Fruit fly (Drosophila melanogaster): ENCODE results near the gene CG34277.

The CG34277 gene

DNA sequence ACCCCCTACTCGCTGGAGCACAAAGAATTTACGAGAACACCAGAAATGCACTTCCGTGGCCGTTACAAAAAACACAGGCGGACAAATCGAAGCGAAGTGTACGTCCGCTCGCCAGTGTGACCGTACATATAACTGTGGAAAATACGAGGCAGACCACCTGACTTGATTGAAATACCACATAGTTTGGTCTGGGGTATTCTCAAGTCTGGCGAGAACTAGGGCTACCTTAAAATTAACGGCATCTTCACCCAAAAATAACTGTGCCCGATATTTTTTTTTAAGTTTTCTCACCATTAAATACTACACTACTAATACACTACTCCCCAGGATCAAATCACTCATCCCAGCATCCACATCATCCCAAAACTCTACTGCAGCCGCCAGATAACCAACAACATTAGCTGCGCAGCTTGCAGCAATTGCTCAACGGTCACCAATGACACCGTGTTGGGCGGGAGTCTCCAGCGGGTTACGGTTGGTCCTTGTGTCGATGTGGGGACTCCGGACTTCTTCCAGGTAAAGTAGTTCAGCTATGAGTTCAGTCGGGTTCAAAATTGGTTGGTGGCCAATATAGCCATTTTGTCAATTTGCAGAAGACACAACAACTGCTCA is 1.1 kb upstream of the CG34277 start, which contains the start of gene Cerk (continued):
- TF ChIP-seq CG15601 (tag; optimal IDR thresholded peaks at IDR 0.05) (peak; percentile 16), Nf-YA (GFP tag; IDR thresholded peaks at IDR 0.05) (no peak), crp (GFP tag; optimal IDR thresholded peaks at IDR 0.05) (peak in 1 of 2 experiments; percentile 45), HLHmδ (GFP tag; optimal IDR thresholded peaks at IDR 0.05) (peak; percentile 67), TFAM (GFP tag; optimal IDR thresholded peaks at IDR 0.05) (no peak), BtbVII (GFP tag; optimal IDR thresholded peaks at IDR 0.05) (no peak), CG8388 (GFP tag; optimal IDR thresholded peaks at IDR 0.05) (no peak), cad (GFP tag; optimal IDR thresholded peaks at IDR 0.05) (no peak), bigmax (GFP tag; optimal IDR thresholded peaks at IDR 0.05) (no peak), CG7963 (GFP tag; IDR thresholded peaks at IDR 0.05; ENCODE audit: partially characterized antibody) (no peak), org-1 (GFP tag; optimal IDR thresholded peaks at IDR 0.05) (no peak), bsh (GFP tag; optimal IDR thresholded peaks at IDR 0.05) (peak in 1 of 2 experiments; percentile 10), CG18599 (GFP tag; optimal IDR thresholded peaks at IDR 0.05) (peak; percentile 19), CG13894 (tag; optimal IDR thresholded peaks at IDR 0.05) (peak; percentile 48), mld (GFP tag; IDR thresholded peaks at IDR 0.05; ENCODE audit: partially characterized antibody) (0 out of 3 replicates have a peak, but pooled peaks have one; percentile 10), br (optimal IDR thresholded peaks at IDR 0.05) (no peak), Myb (GFP tag; optimal IDR thresholded peaks at IDR 0.05) (peak; percentile 95), CG42726 (GFP tag; IDR thresholded peaks at IDR 0.05; ENCODE audit: partially characterized antibody) (peak; percentile 11; the same call in 1 of the 2 replicates), az2 (GFP tag; optimal IDR thresholded peaks at IDR 0.05) (no peak), sqz (GFP tag; optimal IDR thresholded peaks at IDR 0.05) (no peak), dmrt11E (tag; optimal IDR thresholded peaks at IDR 0.05) (no peak), Dip2 (GFP tag; IDR thresholded peaks at IDR 0.05) (no peak), bbx (GFP tag; IDR thresholded peaks at IDR 0.05; ENCODE audit: partially characterized antibody) (peak; percentile 57), sug (tag; optimal IDR thresholded peaks at IDR 0.05) (peak; percentile 32), CG11085 (GFP tag; IDR thresholded peaks at IDR 0.05) (peak; percentile 47; the same call in 1 of the 2 replicates), HLH3B (GFP tag; IDR thresholded peaks at IDR 0.05) (0 out of 2 replicates have a peak, but pooled peaks have one; percentile 27), ERR (GFP tag; optimal IDR thresholded peaks at IDR 0.05) (peak; percentile 49), Med (GFP tag) (peak; percentile 93), CG4617 (GFP tag; optimal IDR thresholded peaks at IDR 0.05; ENCODE audit: borderline replicate concordance) (peak; percentile 45), nerfin-2 (GFP tag; IDR thresholded peaks at IDR 0.05; ENCODE audit: partially characterized antibody) (peak; percentile 57), Bgb (GFP tag; IDR thresholded peaks at IDR 0.05; ENCODE audit: partially characterized antibody) (peak; percentile 68), CG7987 (GFP tag; optimal IDR thresholded peaks at IDR 0.05) (peak; percentile 55), mirr (GFP tag; optimal IDR thresholded peaks at IDR 0.05) (no peak), zen (tag; optimal IDR thresholded peaks at IDR 0.05) (peak; percentile 0), Adf1 (GFP tag; IDR thresholded peaks at IDR 0.05) (no peak), CG30431 (GFP tag; optimal IDR thresholded peaks at IDR 0.05) (no peak), Dll (GFP tag; IDR thresholded peaks at IDR 0.05; ENCODE audit: partially characterized antibody) (peak; percentile 58; the same call in 3 of the 4 replicates), HLH54F (GFP tag; optimal IDR thresholded peaks at IDR 0.05) (peak; percentile 28)

- TF ChIP-seq MBD-R2 (GFP tag; IDR thresholded peaks at IDR 0.05) (peak; percentile 99), tio (GFP tag; optimal IDR thresholded peaks at IDR 0.05) (no peak), otp (GFP tag; IDR thresholded peaks at IDR 0.05) (peak; percentile 37; the same call in 1 of the 3 replicates), z (GFP tag; IDR thresholded peaks at IDR 0.05) (no peak), Asciz (GFP tag; optimal IDR thresholded peaks at IDR 0.05) (peak; percentile 52), Oli (tag; optimal IDR thresholded peaks at IDR 0.05) (peak; percentile 29), CG17829 (tag; optimal IDR thresholded peaks at IDR 0.05) (peak; percentile 79), zen (tag; optimal IDR thresholded peaks at IDR 0.05) (peak; percentile 80), CrebB (tag; optimal IDR thresholded peaks at IDR 0.05) (peak; percentile 69), wdn (GFP tag; IDR thresholded peaks at IDR 0.05) (no peak), shn (GFP tag; optimal IDR thresholded peaks at IDR 0.05) (peak; percentile 95), C15 (GFP tag; IDR thresholded peaks at IDR 0.05) (peak; percentile 61; the same call in 1 of the 3 replicates), CG14860 (GFP tag; IDR thresholded peaks at IDR 0.05; ENCODE audit: partially characterized antibody) (no peak), CG3838 (GFP tag; optimal IDR thresholded peaks at IDR 0.05) (peak; percentile 67)
Measured at dm6 chr3R:5371563-5371962, 2.2 kb downstream of the CG34277 start, which contains the start of gene Polr2F. Polr2F (plus strand) TSS chr3R:5371795.
